Worm (Caenorhabditis elegans): ENCODE measurements around the gene popl-7.

Gene popl-7

DNA sequence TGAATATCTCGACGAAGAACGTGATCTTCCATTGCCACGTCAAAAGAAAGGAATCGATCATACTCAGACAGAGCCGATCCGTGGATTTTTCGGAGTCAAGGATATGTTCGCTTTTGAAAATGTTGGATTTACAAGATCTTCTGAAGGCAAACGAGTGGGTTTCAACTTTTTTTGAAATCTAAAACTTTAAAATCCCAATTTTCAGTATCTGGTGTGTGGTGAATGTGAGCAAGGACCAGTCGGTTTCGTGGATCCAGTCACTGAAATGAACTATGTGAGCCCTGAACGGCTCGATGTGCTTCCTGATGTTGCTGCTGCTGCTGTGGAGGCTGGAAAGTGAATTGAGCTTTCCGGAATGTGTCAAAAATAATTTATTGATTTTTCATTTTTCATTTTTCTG lies 16.4 kb downstream of the popl-7 start, which contains the start of gene lsm-3:
TSS of gene lsm-3 (plus strand) at position 301 of the 400 bp plus-strand sequence.
- no peak for TF ChIP-seq F26F4.8 (GFP tag; conservative IDR thresholded peaks at IDR 0.05)
- TF ChIP-seq unc-62 (GFP tag; optimal IDR thresholded peaks at IDR 0.05 in 1 of 2) = peak in 1 of 2 experiments; percentile 88
- TF ChIP-seq unc-62 (tag; optimal IDR thresholded peaks at IDR 0.05) = no peak
- TF ChIP-seq ztf-11 (tag; optimal IDR thresholded peaks at IDR 0.05) = no peak

DNA sequence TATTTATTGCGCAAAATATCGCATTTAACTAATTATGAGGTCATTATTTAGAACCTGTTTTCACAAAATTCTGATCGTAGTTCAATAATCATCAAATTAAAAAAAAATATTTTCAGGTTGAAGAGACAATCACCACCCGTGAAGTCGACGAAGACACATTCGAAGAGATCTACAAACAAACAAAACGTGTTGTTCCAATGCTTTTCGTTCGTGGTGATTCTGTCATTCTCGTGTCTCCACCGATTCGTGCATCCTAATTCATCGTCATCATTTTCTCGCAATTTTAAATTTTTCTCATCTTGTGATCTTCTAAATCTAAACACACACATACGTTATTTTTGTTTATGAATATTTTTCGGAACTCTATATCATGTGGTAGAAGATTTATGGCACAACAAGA lies 18.3 kb downstream of the popl-7 start:
- no peak for TF ChIP-seq nhr-111 (GFP tag; optimal IDR thresholded peaks at IDR 0.05)
- TF ChIP-seq pha-4 (GFP tag; IDR thresholded peaks at IDR 0.05) = peak; percentile 42; the same call in 1 of the 2 replicates
- no peak for TF ChIP-seq pha-4 (tag; optimal IDR thresholded peaks at IDR 0.05)
- peak; percentile 66 for TF ChIP-seq zip-2 (tag; optimal IDR thresholded peaks at IDR 0.05)
- 0 out of 2 replicates have a peak, but pooled peaks have one; percentile 35 for TF ChIP-seq dmd-8 (GFP tag; IDR thresholded peaks at IDR 0.05)
- no peak for TF ChIP-seq skn-1 (tag; optimal IDR thresholded peaks at IDR 0.05)
- peak; percentile 56 for TF ChIP-seq nhr-48 (tag; optimal IDR thresholded peaks at IDR 0.05)
- TF ChIP-seq mdl-1 (tag; optimal IDR thresholded peaks at IDR 0.05) = peak in 1 of 2 experiments; percentile 50
- peak in 1 of 2 experiments; percentile 7 for TF ChIP-seq daf-16 (GFP tag; optimal IDR thresholded peaks at IDR 0.05)
- no peak for TF ChIP-seq daf-16 (tag; optimal IDR thresholded peaks at IDR 0.05)
- TF ChIP-seq lir-3 (tag; optimal IDR thresholded peaks at IDR 0.05) = no peak
- TF ChIP-seq unc-62 (GFP tag; optimal IDR thresholded peaks at IDR 0.05 in 1 of 2) = peak in 1 of 2 experiments; percentile 81
- no peak for TF ChIP-seq unc-62 (tag; optimal IDR thresholded peaks at IDR 0.05)
- 0 out of 2 replicates have a peak, but pooled peaks have one; percentile 25 for TF ChIP-seq hmg-1.1 (GFP tag; IDR thresholded peaks at IDR 0.05)
- TF ChIP-seq zfp-3 (GFP tag; conservative IDR thresholded peaks at IDR 0.05) = peak; percentile 80
- peak; percentile 39 for TF ChIP-seq hlh-11 (tag; optimal IDR thresholded peaks at IDR 0.05)
- TF ChIP-seq aly-2 (tag; optimal IDR thresholded peaks at IDR 0.05) = no peak
- no peak for TF ChIP-seq zip-11 (GFP tag; IDR thresholded peaks at IDR 0.05)
- TF ChIP-seq spr-3 (GFP tag; optimal IDR thresholded peaks at IDR 0.05) = peak; percentile 18
- peak; percentile 0 to 80 for TF ChIP-seq lsy-2 (tag; optimal IDR thresholded peaks at IDR 0.05)
- TF ChIP-seq hlh-30 (tag; optimal IDR thresholded peaks at IDR 0.05; ENCODE audit: insufficient read depth) = peak; percentile 65
- no peak for TF ChIP-seq fkh-10 (GFP tag; optimal IDR thresholded peaks at IDR 0.05)
- TF ChIP-seq ceh-20 (GFP tag; IDR thresholded peaks at IDR 0.05) = peak; percentile 48; the same call in 1 of the 2 replicates
- TF ChIP-seq mxl-2 (GFP tag; conservative IDR thresholded peaks at IDR 0.05) = peak; percentile 54
- no peak for TF ChIP-seq nhr-25 (tag; optimal IDR thresholded peaks at IDR 0.05; ENCODE audit: borderline replicate concordance, insufficient read depth)
- TF ChIP-seq daf-12 (tag; optimal IDR thresholded peaks at IDR 0.05) = no peak
- TF ChIP-seq F44E2.7 (GFP tag; IDR thresholded peaks at IDR 0.05) = no peak
- TF ChIP-seq lin-13 (GFP tag; optimal IDR thresholded peaks at IDR 0.05) = peak; percentile 41
- no peak for TF ChIP-seq nhr-11 (tag; optimal IDR thresholded peaks at IDR 0.05)
- TF ChIP-seq nhr-237 (tag; optimal IDR thresholded peaks at IDR 0.05) = no peak
- peak; percentile 70 for TF ChIP-seq lin-38 (GFP tag; IDR thresholded peaks at IDR 0.05)
- peak; percentile 5 for TF ChIP-seq duxl-1 (tag; optimal IDR thresholded peaks at IDR 0.05; ENCODE audit: poor library complexity)
- TF ChIP-seq spr-1 (tag; optimal IDR thresholded peaks at IDR 0.05) = peak; percentile 19
- no peak for TF ChIP-seq dpl-1 (GFP tag; optimal IDR thresholded peaks at IDR 0.05)
- TF ChIP-seq zfp-2 (tag; optimal IDR thresholded peaks at IDR 0.05) = no peak
- TF ChIP-seq ceh-44 (GFP tag; IDR thresholded peaks at IDR 0.05) = no peak
- no peak for TF ChIP-seq F10B5.3 (tag; optimal IDR thresholded peaks at IDR 0.05)
- peak; percentile 55 for TF ChIP-seq mes-2 (tag; optimal IDR thresholded peaks at IDR 0.05; ENCODE audit: poor library complexity, severe bottlenecking)
- peak; percentile 95 for TF ChIP-seq aha-1 (tag)
- TF ChIP-seq nhr-42 (GFP tag; IDR thresholded peaks at IDR 0.05) = peak; percentile 39; the same call in 1 of the 2 replicates
- no peak for TF ChIP-seq php-3 (GFP tag; IDR thresholded peaks at IDR 0.05)
- peak; percentile 33 for TF ChIP-seq R02D3.7 (tag; optimal IDR thresholded peaks at IDR 0.05)
- peak; percentile 60 for TF ChIP-seq nhr-77 (tag; optimal IDR thresholded peaks at IDR 0.05)
- TF ChIP-seq nhr-102 (tag; optimal IDR thresholded peaks at IDR 0.05) = peak; percentile 49
- no peak for TF ChIP-seq egl-43 (GFP tag; IDR thresholded peaks at IDR 0.05)
- no peak for TF ChIP-seq unc-130 (GFP tag; optimal IDR thresholded peaks at IDR 0.05)
- peak; percentile 30; the same call in 1 of the 2 replicates for TF ChIP-seq dmd-6 (GFP tag; IDR thresholded peaks at IDR 0.05)
